Fruit fly (Drosophila melanogaster) whole organism, embryonic: ENCODE data around the gene clumsy.
A peak's percentile ranks its signal among the peaks of the same experiment; 100 is the strongest.

Source experiments
- Abd-B ChIP-seq: fragments of 200-800 bp; sonication (Bioruptor generic); optimal IDR thresholded peaks from 2 replicates; lab custom pipeline; 2018; ENCODE audit warnings: missing biosample characterization, mild to moderate bottlenecking, missing genetic modification characterization, moderate library complexity
- CG10543 ChIP-seq: fragments of 200-800 bp; sonication (Bioruptor generic); optimal IDR thresholded peaks from 3 replicates; lab custom pipeline; 2017; ENCODE audit warnings: missing biosample characterization, mild to moderate bottlenecking, missing genetic modification characterization, moderate library complexity
- CG11398 ChIP-seq: fragments of 200-800 bp; sonication (Bioruptor generic); optimal IDR thresholded peaks from 2 replicates; lab custom pipeline; 2016; ENCODE audit warnings: missing biosample characterization, missing genetic modification characterization
- CG11723 ChIP-seq: fragments of 200-800 bp; sonication (Bioruptor generic); optimal IDR thresholded peaks from 2 replicates; lab custom pipeline; 2017; ENCODE audit warnings: missing biosample characterization, mild to moderate bottlenecking, missing genetic modification characterization
- CG12104 ChIP-seq: fragments of 200-800 bp; sonication (Bioruptor generic); optimal IDR thresholded peaks from 3 replicates; lab custom pipeline; 2016; ENCODE audit warnings: missing biosample characterization, missing genetic modification characterization
- CG12391 ChIP-seq: fragments of 200-800 bp; sonication (Bioruptor generic); optimal IDR thresholded peaks from 3 replicates; lab custom pipeline; 2018; ENCODE audit warnings: missing biosample characterization, mild to moderate bottlenecking, missing genetic modification characterization, moderate library complexity
- CG14667 ChIP-seq: fragments of 200-800 bp; sonication (Bioruptor generic); IDR thresholded peaks from 2 replicates; pipeline ENCODE4 v1.3.6; 2022; ENCODE audit warnings: missing biosample characterization, missing genetic modification characterization
- CG1602 ChIP-seq: fragments of 200-800 bp; sonication (Bioruptor generic); optimal IDR thresholded peaks from 3 replicates; lab custom pipeline; 2016; ENCODE audit warnings: missing biosample characterization, missing genetic modification characterization
- CG17328 ChIP-seq: fragments of 200-800 bp; sonication (Bioruptor generic); IDR thresholded peaks from 2 replicates; pipeline ENCODE4 v1.3.6; 2022; ENCODE audit warnings: missing biosample characterization, missing genetic modification characterization
- CG17385 ChIP-seq: fragments of 200-800 bp; sonication (Bioruptor generic); optimal IDR thresholded peaks from 3 replicates; lab custom pipeline; 2018; ENCODE audit warnings: missing biosample characterization, mild to moderate bottlenecking, missing genetic modification characterization
- CG17829 ChIP-seq: fragments of 200-800 bp; optimal IDR thresholded peaks from 2 replicates; lab custom pipeline; 2019; ENCODE audit warnings: missing biosample characterization, mild to moderate bottlenecking, missing genetic modification characterization, moderate library complexity
- CG1832 ChIP-seq: fragments of 200-800 bp; sonication (Bioruptor generic); optimal IDR thresholded peaks from 2 replicates; lab custom pipeline; 2017; ENCODE audit warnings: missing biosample characterization, mild to moderate bottlenecking, missing genetic modification characterization, inconsistent platforms
- CG18476 ChIP-seq: fragments of 200-800 bp; sonication (Bioruptor generic); optimal IDR thresholded peaks from 2 replicates; lab custom pipeline; 2016; ENCODE audit warnings: missing biosample characterization, mild to moderate bottlenecking, missing genetic modification characterization
- CG18619 ChIP-seq: fragments of 200-800 bp; sonication (Bioruptor generic); optimal IDR thresholded peaks from 3 replicates; lab custom pipeline; 2017; ENCODE audit warnings: missing biosample characterization, mild to moderate bottlenecking, missing genetic modification characterization
- CG2129 ChIP-seq: fragments of 200-800 bp; sonication (Bioruptor generic); IDR thresholded peaks from 2 replicates; pipeline ENCODE4 v1.3.6; 2022; ENCODE audit warnings: missing biosample characterization, missing genetic modification characterization; ENCODE audit not compliant: partially characterized antibody
- CG2678 ChIP-seq: fragments of 200-800 bp; sonication (Bioruptor generic); optimal IDR thresholded peaks from 3 replicates; lab custom pipeline; 2019; ENCODE audit warnings: missing biosample characterization, mild to moderate bottlenecking, missing genetic modification characterization, moderate library complexity
- CG3995 ChIP-seq: fragments of 200-800 bp; sonication (Bioruptor generic); optimal IDR thresholded peaks from 3 replicates; lab custom pipeline; 2016; ENCODE audit warnings: missing biosample characterization, missing genetic modification characterization
- CG4617 ChIP-seq: fragments of 200-800 bp; sonication (Bioruptor generic); optimal IDR thresholded peaks from 3 replicates; lab custom pipeline; 2016; ENCODE audit warnings: missing biosample characterization, missing genetic modification characterization, borderline replicate concordance
- CG4854 ChIP-seq: fragments of 200-800 bp; sonication (Bioruptor generic); optimal IDR thresholded peaks from 2 replicates; lab custom pipeline; 2016; ENCODE audit warnings: missing biosample characterization, missing genetic modification characterization, inconsistent platforms
- CG7839 ChIP-seq: fragments of 200-800 bp; sonication (Bioruptor generic); optimal IDR thresholded peaks from 3 replicates; lab custom pipeline; 2018; ENCODE audit warnings: missing biosample characterization, mild to moderate bottlenecking, missing genetic modification characterization, moderate library complexity
- CG8089 ChIP-seq: fragments of 200-800 bp; sonication (Bioruptor generic); optimal IDR thresholded peaks from 3 replicates; lab custom pipeline; 2016; ENCODE audit warnings: missing biosample characterization, missing genetic modification characterization
- Camta ChIP-seq: fragments of 200-800 bp; sonication (Bioruptor generic); optimal IDR thresholded peaks from 2 replicates; lab custom pipeline; 2016; ENCODE audit warnings: missing biosample characterization, missing genetic modification characterization
- CrebB ChIP-seq: fragments of 200-800 bp; sonication (Bioruptor generic); optimal IDR thresholded peaks from 3 replicates; lab custom pipeline; 2018; ENCODE audit warnings: missing biosample characterization, mild to moderate bottlenecking, missing genetic modification characterization
- Elba2 ChIP-seq: fragments of 200-800 bp; sonication (Bioruptor generic); optimal IDR thresholded peaks from 3 replicates; lab custom pipeline; 2016; ENCODE audit warnings: missing biosample characterization, missing genetic modification characterization
- Ets97D ChIP-seq: fragments of 200-800 bp; sonication (Bioruptor generic); optimal IDR thresholded peaks from 3 replicates; lab custom pipeline; 2016; ENCODE audit warnings: missing biosample characterization, missing genetic modification characterization
- Fer3 ChIP-seq: fragments of 200-800 bp; sonication (Bioruptor generic); optimal IDR thresholded peaks from 2 replicates; lab custom pipeline; 2018; ENCODE audit warnings: missing biosample characterization, mild to moderate bottlenecking, missing genetic modification characterization, moderate library complexity
- Kr ChIP-seq: fragments of 200-800 bp; sonication (Bioruptor generic); optimal IDR thresholded peaks from 2 replicates; lab custom pipeline; 2017; ENCODE audit warnings: missing biosample characterization, mild to moderate bottlenecking, missing genetic modification characterization
- MTF-1 ChIP-seq: fragments of 200-800 bp; sonication (Bioruptor generic); optimal IDR thresholded peaks from 2 replicates; lab custom pipeline; 2018; ENCODE audit warnings: missing biosample characterization, mild to moderate bottlenecking, missing genetic modification characterization, borderline replicate concordance
- Myb ChIP-seq: fragments of 200-800 bp; sonication (Bioruptor generic); optimal IDR thresholded peaks from 2 replicates; lab custom pipeline; 2016; ENCODE audit warnings: missing biosample characterization, missing genetic modification characterization
- Spps ChIP-seq: fragments of 200-800 bp; sonication (Bioruptor generic); optimal IDR thresholded peaks from 2 replicates; lab custom pipeline; 2018; ENCODE audit warnings: missing biosample characterization, mild to moderate bottlenecking, missing genetic modification characterization
- ab ChIP-seq: fragments of 200-800 bp; sonication (Bioruptor generic); optimal IDR thresholded peaks from 2 replicates; lab custom pipeline; 2016; ENCODE audit warnings: missing biosample characterization, missing genetic modification characterization
- abd-A ChIP-seq: fragments of 200-800 bp; sonication (Bioruptor generic); optimal IDR thresholded peaks from 3 replicates; lab custom pipeline; 2019; ENCODE audit warnings: missing biosample characterization, mild to moderate bottlenecking, missing genetic modification characterization, moderate library complexity
- az2 ChIP-seq: fragments of 200-800 bp; sonication (Bioruptor generic); optimal IDR thresholded peaks from 3 replicates; lab custom pipeline; 2016; ENCODE audit warnings: missing biosample characterization, missing genetic modification characterization
- bbx ChIP-seq: fragments of 200-800 bp; sonication (Bioruptor generic); IDR thresholded peaks from 2 replicates; pipeline ENCODE4 v1.3.6; 2022; ENCODE audit warnings: missing biosample characterization, missing genetic modification characterization; ENCODE audit not compliant: partially characterized antibody
- bcd ChIP-seq: fragments of 200-800 bp; sonication (Bioruptor generic); optimal IDR thresholded peaks from 2 replicates; lab custom pipeline; 2017; ENCODE audit warnings: missing biosample characterization, mild to moderate bottlenecking, missing genetic modification characterization
- crol ChIP-seq: fragments of 200-800 bp; sonication (Bioruptor generic); IDR thresholded peaks from 2 replicates; pipeline ENCODE4 v1.3.6; 2022; ENCODE audit warnings: missing biosample characterization, missing genetic modification characterization
- dm ChIP-seq: fragments of 200-800 bp; sonication (Bioruptor generic); optimal IDR thresholded peaks from 3 replicates; lab custom pipeline; 2016; ENCODE audit warnings: missing biosample characterization, missing genetic modification characterization
- fd96Cb ChIP-seq: fragments of 200-800 bp; sonication (Bioruptor generic); optimal IDR thresholded peaks from 2 replicates; lab custom pipeline; 2018; ENCODE audit warnings: missing biosample characterization, mild to moderate bottlenecking, missing genetic modification characterization, moderate library complexity
- nau ChIP-seq: fragments of 200-800 bp; sonication (Bioruptor generic); optimal IDR thresholded peaks from 3 replicates; lab custom pipeline; 2017; ENCODE audit warnings: missing biosample characterization, mild to moderate bottlenecking, missing genetic modification characterization, missing genetic modification reagents
- nerfin-2 ChIP-seq: fragments of 200-800 bp; sonication (Bioruptor generic); IDR thresholded peaks from 2 replicates; pipeline ENCODE4 v1.3.6; 2022; ENCODE audit warnings: missing biosample characterization, missing genetic modification characterization; ENCODE audit not compliant: partially characterized antibody
- oc ChIP-seq: fragments of 200-800 bp; sonication (Bioruptor generic); optimal IDR thresholded peaks from 2 replicates; lab custom pipeline; 2018; ENCODE audit warnings: missing biosample characterization, mild to moderate bottlenecking, missing genetic modification characterization, moderate library complexity
- phol ChIP-seq: fragments of 200-800 bp; sonication (Bioruptor generic); optimal IDR thresholded peaks from 3 replicates; lab custom pipeline; 2018; ENCODE audit warnings: missing biosample characterization, mild to moderate bottlenecking, missing genetic modification characterization, moderate library complexity
- rib ChIP-seq: fragments of 200-800 bp; sonication (Bioruptor generic); IDR thresholded peaks from 2 replicates; pipeline ENCODE4 v1.3.6; 2022; ENCODE audit warnings: missing biosample characterization, missing genetic modification characterization
- run ChIP-seq: fragments of 200-800 bp; sonication (Bioruptor generic); optimal IDR thresholded peaks from 3 replicates; lab custom pipeline; 2018; ENCODE audit warnings: missing biosample characterization, mild to moderate bottlenecking, missing genetic modification characterization
- salm ChIP-seq: fragments of 200-800 bp; sonication (Bioruptor generic); optimal IDR thresholded peaks from 2 replicates; lab custom pipeline; 2018; ENCODE audit warnings: missing biosample characterization, mild to moderate bottlenecking, missing genetic modification characterization
- sqz ChIP-seq: fragments of 200-800 bp; sonication (Bioruptor generic); optimal IDR thresholded peaks from 3 replicates; lab custom pipeline; 2018; ENCODE audit warnings: missing biosample characterization, mild to moderate bottlenecking, missing genetic modification characterization
- sr ChIP-seq: fragments of 200-800 bp; sonication (Bioruptor generic); IDR thresholded peaks from 3 replicates; pipeline ENCODE4 v1.3.6; 2022; ENCODE audit warnings: missing biosample characterization, missing genetic modification characterization
- twi ChIP-seq: fragments of 200-800 bp; optimal IDR thresholded peaks from 2 replicates; lab custom pipeline; 2019; ENCODE audit warnings: missing biosample characterization, mild to moderate bottlenecking, missing genetic modification characterization, moderate library complexity
- wek ChIP-seq: fragments of 200-800 bp; sonication (Bioruptor generic); optimal IDR thresholded peaks from 3 replicates; lab custom pipeline; 2018; ENCODE audit warnings: missing biosample characterization, mild to moderate bottlenecking, missing genetic modification characterization, moderate library complexity
- zfh1 ChIP-seq: fragments of 200-800 bp; sonication (Bioruptor generic); IDR thresholded peaks from 3 replicates; pipeline ENCODE4 v1.3.6; 2022; ENCODE audit warnings: missing biosample characterization, missing genetic modification characterization

clumsy gene

DNA sequence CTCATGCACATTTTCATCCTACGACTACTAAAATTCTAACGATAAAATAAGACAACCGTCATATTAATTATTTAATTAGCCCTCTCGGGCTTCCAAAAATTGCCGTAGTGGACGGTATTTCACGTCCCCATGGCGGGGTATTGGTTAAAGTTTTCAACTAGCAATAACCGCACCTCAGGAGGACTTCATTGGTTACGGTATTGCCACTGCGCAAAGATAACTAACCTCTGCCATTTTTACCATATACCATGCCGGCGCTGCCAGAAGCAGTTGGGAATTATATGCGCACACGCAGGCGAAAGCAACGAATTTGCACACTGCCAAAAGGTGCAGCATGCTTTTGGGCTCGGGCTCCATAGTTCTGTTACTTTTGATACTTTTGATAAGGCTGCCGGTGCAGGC lies 8.7 kb downstream of the clumsy start (continued):
- TF ChIP-seq fd96Cb (peak; percentile 40), CG2129 (GFP tag; lab: Robert Waterston, UW) (no peak), CG17328 (peak; percentile 57), Elba2 (GFP tag; lab: Kevin White, UChicago) (peak; percentile 37), Myb (GFP tag; lab: Kevin White, UChicago) (no peak), CG4854 (peak; percentile 48), dm (no peak), Spps (tag; lab: Kevin White, UChicago) (no peak), nau (no peak), Abd-B (no peak), rib (peak; percentile 70; the same call in 1 of the 2 replicates), CG14667 (GFP tag; lab: Robert Waterston, UW) (no peak), sr (GFP tag; lab: Robert Waterston, UW) (no peak), CG3995 (GFP tag; lab: Kevin White, UChicago) (peak; percentile 53), Camta (GFP tag; lab: Kevin White, UChicago) (peak; percentile 34), MTF-1 (GFP tag; lab: Kevin White, UChicago) (peak; percentile 49), ab (no peak), CG18476 (GFP tag; lab: Kevin White, UChicago) (no peak), wek (no peak), run (tag; lab: Kevin White, UChicago) (no peak), CG10543 (GFP tag; lab: Kevin White, UChicago) (no peak), zfh1 (GFP tag; lab: Robert Waterston, UW) (peak; percentile 77; the same call in 2 of the 3 replicates), CG1832 (GFP tag; lab: Kevin White, UChicago) (no peak), CrebB (no peak), phol (no peak), CG2678 (tag; lab: Kevin White, UChicago) (no peak), abd-A (no peak), Kr (GFP tag; lab: Kevin White, UChicago) (no peak), az2 (GFP tag; lab: Kevin White, UChicago) (no peak), CG8089 (GFP tag; lab: Kevin White, UChicago) (peak; percentile 9), CG18619 (GFP tag; lab: Kevin White, UChicago) (no peak), CG7839 (tag; lab: Kevin White, UChicago) (peak; percentile 50), CG11398 (GFP tag; lab: Kevin White, UChicago) (peak; percentile 23), CG11723 (GFP tag; lab: Kevin White, UChicago) (no peak), salm (tag; lab: Kevin White, UChicago) (no peak), CG12391 (tag; lab: Kevin White, UChicago) (no peak), CG1602 (GFP tag; lab: Kevin White, UChicago) (no peak), CG12104 (GFP tag; lab: Kevin White, UChicago) (no peak), oc (no peak), CG4617 (GFP tag; lab: Kevin White, UChicago) (no peak), CG17829 (peak; percentile 40), Fer3 (tag; lab: Kevin White, UChicago) (peak; percentile 11), crol (no peak), twi (tag; lab: Kevin White, UChicago) (no peak), CG17385 (peak; percentile 32), Ets97D (GFP tag; lab: Kevin White, UChicago) (peak; percentile 13), nerfin-2 (GFP tag; lab: Robert Waterston, UW) (peak; percentile 21; the same call in 1 of the 2 replicates), sqz (GFP tag; lab: Kevin White, UChicago) (no peak), bbx (GFP tag; lab: Robert Waterston, UW) (peak; percentile 72), bcd (peak; percentile 36)
